Fruit fly (Drosophila melanogaster) whole organism, wandering third instar larva: ENCODE results near the gene stac.

ENCODE experiments used
- Dfd ChIP-seq: fragments of >200 bp; optimal IDR thresholded peaks from 2 replicates; lab custom pipeline; 2017; ENCODE audit warnings: missing biosample characterization, missing genetic modification characterization
- HLH106 ChIP-seq: fragments of 200-800 bp; optimal IDR thresholded peaks from 3 replicates; lab custom pipeline; 2019; ENCODE audit warnings: missing biosample characterization, mild to moderate bottlenecking, missing genetic modification characterization, moderate library complexity
- Hnf4 ChIP-seq: fragments of 200-800 bp; sonication (Bioruptor generic); optimal IDR thresholded peaks from 2 replicates; lab custom pipeline; 2016; ENCODE audit warnings: missing biosample characterization, mild to moderate bottlenecking, missing genetic modification characterization
- Hr83 ChIP-seq: fragments of 200-300 bp; sonication (Bioruptor generic); optimal IDR thresholded peaks from 2 replicates; lab custom pipeline; 2016; ENCODE audit warnings: missing biosample characterization, mild to moderate bottlenecking, missing genetic modification characterization, moderate library complexity; ENCODE audit not compliant: poor library complexity, severe bottlenecking
- brk ChIP-seq: fragments of 200-800 bp; sonication (Bioruptor generic); optimal IDR thresholded peaks from 2 replicates; lab custom pipeline; 2016; ENCODE audit warnings: missing biosample characterization, mild to moderate bottlenecking, missing genetic modification characterization
- fru ChIP-seq: fragments of 200-800 bp; sonication (Bioruptor generic); optimal IDR thresholded peaks from 3 replicates; lab custom pipeline; 2016; ENCODE audit warnings: missing biosample characterization, mild to moderate bottlenecking, missing genetic modification characterization
- sv ChIP-seq: fragments of 200-800 bp; sonication (Bioruptor generic); optimal IDR thresholded peaks from 3 replicates; lab custom pipeline; 2016; ENCODE audit warnings: missing biosample characterization, missing genetic modification characterization

DNA sequence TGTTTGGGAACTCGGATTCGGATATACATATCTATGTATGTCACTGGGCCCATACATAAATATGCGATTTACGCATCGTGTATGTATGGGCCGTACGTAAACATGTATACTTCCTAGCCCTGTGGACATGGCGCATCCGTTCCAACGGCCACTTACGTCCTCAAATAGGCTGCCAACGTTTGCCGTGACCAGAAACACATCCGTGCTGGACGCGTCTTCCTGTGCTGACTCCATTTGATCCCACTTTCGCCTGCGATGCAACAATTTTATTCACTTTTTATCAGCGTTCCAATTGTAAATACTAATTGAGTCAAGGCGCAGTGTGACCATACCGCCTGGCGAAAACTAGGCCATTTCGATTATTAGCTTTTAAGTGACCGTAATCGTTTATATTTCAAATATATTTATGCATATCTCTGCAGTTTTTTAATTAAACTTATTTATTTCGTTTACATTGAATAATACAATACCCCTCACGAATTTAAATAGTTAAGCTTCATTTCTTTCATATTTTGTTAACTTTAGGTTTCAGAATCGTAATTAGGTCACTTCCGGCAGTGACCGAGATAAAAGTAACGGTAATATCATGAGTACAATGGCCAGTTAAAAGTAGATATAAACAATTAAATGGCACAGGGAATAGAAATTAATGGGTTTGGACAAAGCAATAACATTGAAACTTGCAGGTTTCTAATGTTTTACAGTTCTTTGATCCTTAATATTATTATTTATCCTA, 11.1 kb upstream of the stac start, which contains the start of gene 5PtaseI:
- TF ChIP-seq sv (GFP tag; lab: Kevin White, UChicago) (no peak), Hr83 (GFP tag; lab: Kevin White, UChicago) (no peak), HLH106 (tag; lab: Kevin White, UChicago) (no peak), Hnf4 (no peak), brk (GFP tag; lab: Kevin White, UChicago) (no peak), Dfd (GFP tag; lab: Kevin White, UChicago) (no peak), fru (GFP tag; lab: Kevin White, UChicago) (no peak)
